Worm (Caenorhabditis elegans): ENCODE measurements around the gene srw-6.
A peak's percentile ranks its signal among the peaks of the same experiment; 100 is the strongest.

Gene srw-6

ce11 chrV:3808336-3808735 is at the start of gene srw-6:
TSS of gene srw-6 (plus strand) at chrV:3808636.
- no peak for TF ChIP-seq ceh-63 (GFP tag; optimal IDR thresholded peaks at IDR 0.05)
- TF ChIP-seq unc-98 (GFP tag; IDR thresholded peaks at IDR 0.05) = no peak
- TF ChIP-seq nhr-28 (tag; optimal IDR thresholded peaks at IDR 0.05) = no peak
- no peak for TF ChIP-seq mab-9 (GFP tag; IDR thresholded peaks at IDR 0.05)
- no peak for TF ChIP-seq ama-1 (optimal IDR thresholded peaks at IDR 0.05)

- TF ChIP-seq fkh-10 (GFP tag; optimal IDR thresholded peaks at IDR 0.05) (peak; percentile 12), lin-14 (GFP tag; optimal IDR thresholded peaks at IDR 0.05) (peak; percentile 86), pag-3 (tag; optimal IDR thresholded peaks at IDR 0.05; ENCODE audit: borderline replicate concordance, insufficient read depth) (no peak), efl-3 (GFP tag; optimal IDR thresholded peaks at IDR 0.05) (no peak), F16B12.6 (tag; optimal IDR thresholded peaks at IDR 0.05) (peak; percentile 43), ceh-63 (GFP tag; optimal IDR thresholded peaks at IDR 0.05) (no peak), nhr-90 (tag; optimal IDR thresholded peaks at IDR 0.05; ENCODE audit: poor library complexity) (peak; percentile 48), nhr-19 (GFP tag; conservative IDR thresholded peaks at IDR 0.05) (peak; percentile 60), nhr-71 (tag; optimal IDR thresholded peaks at IDR 0.05) (peak; percentile 77), mef-2 (tag; optimal IDR thresholded peaks at IDR 0.05) (peak; percentile 13), C16A3.4 (tag; optimal IDR thresholded peaks at IDR 0.05) (peak; percentile 67), nhr-11 (tag; optimal IDR thresholded peaks at IDR 0.05) (no peak), nhr-77 (tag; optimal IDR thresholded peaks at IDR 0.05) (peak; percentile 22), elt-3 (tag; optimal IDR thresholded peaks at IDR 0.05) (peak in 3 of 6 experiments; percentile 15 to 70 (median 28)), egl-27 (tag; optimal IDR thresholded peaks at IDR 0.05) (no peak), xbp-1 (tag; optimal IDR thresholded peaks at IDR 0.05) (peak; percentile 67), skn-1 (tag; optimal IDR thresholded peaks at IDR 0.05) (peak; percentile 88), lin-15B (tag; optimal IDR thresholded peaks at IDR 0.05) (peak; percentile 72), aly-2 (tag; optimal IDR thresholded peaks at IDR 0.05) (peak; percentile 4), blmp-1 (tag; optimal IDR thresholded peaks at IDR 0.05) (peak; percentile 61), fos-1 (tag; optimal IDR thresholded peaks at IDR 0.05) (no peak), lin-13 (GFP tag; optimal IDR thresholded peaks at IDR 0.05) (peak; percentile 32), swsn-7 (tag; optimal IDR thresholded peaks at IDR 0.05) (peak; percentile 71), nhr-20 (tag; optimal IDR thresholded peaks at IDR 0.05) (peak; percentile 69), C34B4.2 (tag; optimal IDR thresholded peaks at IDR 0.05) (no peak), ceh-82 (tag; optimal IDR thresholded peaks at IDR 0.05) (peak; percentile 55 to 59 (median 57)), grh-1 (GFP tag; IDR thresholded peaks at IDR 0.05) (peak; percentile 12; the same call in 1 of the 2 replicates), nhr-85 (tag) (peak; percentile 77), irx-1 (tag; optimal IDR thresholded peaks at IDR 0.05) (peak; percentile 21), vab-15 (tag; optimal IDR thresholded peaks at IDR 0.05) (no peak), fkh-8 (tag; optimal IDR thresholded peaks at IDR 0.05) (peak; percentile 69), jun-1 (tag; optimal IDR thresholded peaks at IDR 0.05) (peak; percentile 6), egl-13 (tag; optimal IDR thresholded peaks at IDR 0.05) (peak; percentile 46), ceh-8 (GFP tag; optimal IDR thresholded peaks at IDR 0.05) (peak; percentile 16), snu-23 (GFP tag; optimal IDR thresholded peaks at IDR 0.05) (peak; percentile 76), mdl-1 (tag; optimal IDR thresholded peaks at IDR 0.05) (peak in 1 of 2 experiments; percentile 60), lin-39 (tag; optimal IDR thresholded peaks at IDR 0.05) (peak; percentile 40), dsc-1 (tag; optimal IDR thresholded peaks at IDR 0.05) (peak; percentile 48), rnt-1 (tag; optimal IDR thresholded peaks at IDR 0.05) (peak; percentile 82), fkh-4 (tag; optimal IDR thresholded peaks at IDR 0.05; ENCODE audit: borderline replicate concordance) (no peak), snpc-4 (tag; optimal IDR thresholded peaks at IDR 0.05) (peak; percentile 58), isw-1 (GFP tag; IDR thresholded peaks at IDR 0.05) (peak; percentile 25), unc-130 (tag; optimal IDR thresholded peaks at IDR 0.05) (peak; percentile 47), efl-1 (optimal IDR thresholded peaks at IDR 0.05) (peak; percentile 61 to 94), efl-1 (GFP tag; optimal IDR thresholded peaks at IDR 0.05 in 1 of 2) (peak; percentile 94 to 99), dpl-1 (GFP tag; optimal IDR thresholded peaks at IDR 0.05) (peak; percentile 92 to 96 (median 94)), zag-1 (tag; optimal IDR thresholded peaks at IDR 0.05) (no peak)
Observed at ce11 chrV:3759419-3759915, 49.0 kb upstream of the srw-6 start, which contains the start of gene chk-1. TSS of gene chk-1 (minus strand) at chrV:3759469.
